Fruit fly (Drosophila melanogaster) whole organism, adult: ENCODE data around the gene Hibch.

Source experiments
- CG12768 ChIP-seq: fragments of 200-800 bp; sonication (Bioruptor generic); optimal IDR thresholded peaks from 2 replicates; lab custom pipeline; 2017; ENCODE audit warnings: missing biosample characterization, missing genetic modification characterization, mild to moderate bottlenecking, moderate library complexity, missing genetic modification reagents
- CG1620 ChIP-seq: fragments of 200-800 bp; sonication (Bioruptor generic); optimal IDR thresholded peaks from 2 replicates; lab custom pipeline; 2016; ENCODE audit warnings: missing biosample characterization, missing genetic modification characterization
- CG33017 ChIP-seq: fragments of 200-800 bp; sonication (Bioruptor generic); optimal IDR thresholded peaks from 2 replicates; lab custom pipeline; 2018; ENCODE audit warnings: missing biosample characterization, mild to moderate bottlenecking, missing genetic modification characterization, moderate library complexity
- CG5204 ChIP-seq: fragments of 200-800 bp; sonication (Bioruptor generic); optimal IDR thresholded peaks from 2 replicates; lab custom pipeline; 2016; ENCODE audit warnings: missing biosample characterization, missing genetic modification characterization
- CG7045 ChIP-seq: fragments of 200-800 bp; sonication (Bioruptor generic); optimal IDR thresholded peaks from 2 replicates; lab custom pipeline; 2017; ENCODE audit warnings: missing biosample characterization, mild to moderate bottlenecking, missing genetic modification characterization
- CG7101 ChIP-seq: fragments of 200-800 bp; sonication (Bioruptor generic); optimal IDR thresholded peaks from 2 replicates; lab custom pipeline; 2018; ENCODE audit warnings: missing biosample characterization, mild to moderate bottlenecking, missing genetic modification characterization, moderate library complexity
- Clk ChIP-seq: fragments of 200-800 bp; sonication (Bioruptor generic); optimal IDR thresholded peaks from 2 replicates; lab custom pipeline; 2017; ENCODE audit warnings: missing biosample characterization, missing genetic modification characterization
- Hr96 ChIP-seq: fragments of 200-800 bp; sonication (Bioruptor generic); optimal IDR thresholded peaks from 2 replicates; lab custom pipeline; 2016; ENCODE audit warnings: missing biosample characterization, missing genetic modification characterization
- bab1 ChIP-seq: fragments of 200-800 bp; sonication (Bioruptor generic); optimal IDR thresholded peaks from 3 replicates; lab custom pipeline; 2019; ENCODE audit warnings: missing biosample characterization, mild to moderate bottlenecking, missing genetic modification characterization, moderate library complexity
- cic ChIP-seq: fragments of 200-800 bp; sonication (Bioruptor generic); optimal IDR thresholded peaks from 2 replicates; lab custom pipeline; 2017; ENCODE audit warnings: missing biosample characterization, mild to moderate bottlenecking, missing genetic modification characterization, moderate library complexity
- kay ChIP-seq: fragments of 200-800 bp; sonication (Bioruptor generic); peaks from one replicate; lab custom pipeline; 2016; ENCODE audit warnings: missing biosample characterization, missing genetic modification characterization, borderline replicate concordance
- pad ChIP-seq: fragments of 200-800 bp; sonication (Bioruptor generic); optimal IDR thresholded peaks from 3 replicates; lab custom pipeline; 2017; ENCODE audit warnings: missing biosample characterization, missing genetic modification characterization, mild to moderate bottlenecking, moderate library complexity, missing genetic modification reagents
- tj ChIP-seq: fragments of 200-800 bp; sonication (Bioruptor generic); optimal IDR thresholded peaks from 3 replicates; lab custom pipeline; 2017; ENCODE audit warnings: missing biosample characterization, mild to moderate bottlenecking, missing genetic modification characterization, moderate library complexity
- toe ChIP-seq: fragments of 200-800 bp; sonication (Bioruptor generic); optimal IDR thresholded peaks from 2 replicates; lab custom pipeline; 2016; ENCODE audit warnings: missing biosample characterization, missing genetic modification characterization

DNA sequence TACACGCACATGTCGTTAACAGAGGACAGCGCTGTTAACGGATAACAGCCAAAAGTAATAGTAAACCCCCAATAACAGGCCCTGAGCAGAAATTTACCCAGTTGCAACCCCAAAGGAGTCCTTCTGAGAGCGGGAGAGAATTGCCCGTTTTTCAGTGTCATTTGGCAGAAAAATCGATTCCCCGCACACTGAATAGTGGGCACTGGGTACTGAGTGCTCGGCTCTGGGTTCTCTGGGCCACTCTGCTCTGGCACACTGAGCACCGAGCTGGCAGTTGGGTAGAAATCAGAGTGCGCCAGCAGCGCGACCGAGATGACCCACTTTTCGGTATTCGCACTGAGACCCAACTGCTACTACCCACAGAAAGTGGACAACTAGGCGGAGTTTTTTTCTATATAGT, 17.4 kb downstream of the Hibch start, which contains the start of gene Rbp:
- TF ChIP-seq bab1 (no peak), CG5204 (GFP tag; lab: Kevin White, UChicago) (no peak), tj (GFP tag; lab: Kevin White, UChicago) (no peak), Clk (no peak), pad (GFP tag; lab: Kevin White, UChicago) (no peak), CG33017 (tag; lab: Kevin White, UChicago) (no peak), CG7045 (GFP tag; lab: Kevin White, UChicago) (no peak), cic (no peak), toe (no peak), kay (GFP tag; lab: Kevin White, UChicago) (no peak), CG7101 (tag; lab: Kevin White, UChicago) (no peak), Hr96 (GFP tag; lab: Kevin White, UChicago) (no peak), CG1620 (no peak), CG12768 (no peak)
